Fruit fly (Drosophila melanogaster) whole organism, wandering third instar larva: ENCODE results near the gene AP-1-2beta.
A peak's percentile ranks its signal among the peaks of the same experiment; 100 is the strongest.

Experiments used
- Abd-B ChIP-seq: fragments of >200 bp; optimal IDR thresholded peaks from 2 replicates; lab custom pipeline; 2017; ENCODE audit warnings: missing biosample characterization, missing genetic modification characterization
- CG32264 ChIP-seq: fragments of 200-800 bp; sonication (Bioruptor generic); optimal IDR thresholded peaks from 2 replicates; lab custom pipeline; 2016; ENCODE audit warnings: missing biosample characterization, missing genetic modification characterization
- CG9705 ChIP-seq: fragments of 200-800 bp; sonication (Bioruptor generic); optimal IDR thresholded peaks from 2 replicates; lab custom pipeline; 2018; ENCODE audit warnings: missing biosample characterization, mild to moderate bottlenecking, missing genetic modification characterization
- CrebA ChIP-seq: fragments of 200-800 bp; sonication (Bioruptor generic); optimal IDR thresholded peaks from 2 replicates; lab custom pipeline; 2016; ENCODE audit warnings: missing biosample characterization, mild to moderate bottlenecking, missing genetic modification characterization, borderline replicate concordance
- Dif ChIP-seq: fragments of 200-275, 200-300 bp; sonication (Bioruptor generic); optimal IDR thresholded peaks from 2 replicates; lab custom pipeline; 2018; ENCODE audit warnings: missing biosample characterization, missing genetic modification characterization; ENCODE audit not compliant: partially characterized antibody
- GATAd ChIP-seq: sonication (Bioruptor generic); optimal IDR thresholded peaks from 2 replicates; lab custom pipeline; 2016; ENCODE audit warnings: missing biosample characterization, missing genetic modification characterization
- HLH106 ChIP-seq: fragments of 200-800 bp; optimal IDR thresholded peaks from 3 replicates; lab custom pipeline; 2019; ENCODE audit warnings: missing biosample characterization, mild to moderate bottlenecking, missing genetic modification characterization, moderate library complexity
- Hr78 ChIP-seq: fragments of >200 bp; optimal IDR thresholded peaks from 2 replicates; lab custom pipeline; 2017; ENCODE audit warnings: missing biosample characterization, missing genetic modification characterization
- Jra ChIP-seq: sonication (Bioruptor generic); optimal IDR thresholded peaks from 2 replicates; lab custom pipeline; 2016; ENCODE audit warnings: missing biosample characterization, missing genetic modification characterization
- Myc ChIP-seq: fragments of >200 bp; optimal IDR thresholded peaks from 2 replicates; lab custom pipeline; 2017
- N ChIP-seq: fragments of >200 bp; optimal IDR thresholded peaks from 2 replicates; lab custom pipeline; 2018; ENCODE audit warnings: missing biosample characterization, missing external identifiers, missing genetic modification characterization
- OdsH ChIP-seq: fragments of 200-800 bp; sonication (Bioruptor generic); optimal IDR thresholded peaks from 2 replicates; lab custom pipeline; 2016; ENCODE audit warnings: missing biosample characterization, mild to moderate bottlenecking, missing genetic modification characterization
- Rel ChIP-seq, 2 experiments: fragments of 200-800 bp; sonication (Bioruptor generic) in 1 of 2; optimal IDR thresholded peaks; 2 replicates in 1 of 2; 3 replicates in 1 of 2; lab custom pipeline; 2016 to 2019; ENCODE audit warnings: mild to moderate bottlenecking in 2 of 2, missing biosample characterization in 2 of 2, missing genetic modification characterization in 2 of 2, moderate library complexity in 1 of 2
- Sp1 ChIP-seq: fragments of 200-800 bp; sonication (Bioruptor generic); optimal IDR thresholded peaks from 3 replicates; lab custom pipeline; 2019; ENCODE audit warnings: missing biosample characterization, mild to moderate bottlenecking, missing genetic modification characterization, moderate library complexity
- br ChIP-seq: fragments of 200-800 bp; sonication (Bioruptor generic); optimal IDR thresholded peaks from 2 replicates; lab custom pipeline; 2016; ENCODE audit warnings: missing biosample characterization, missing genetic modification characterization
- brk ChIP-seq: fragments of 200-800 bp; sonication (Bioruptor generic); optimal IDR thresholded peaks from 2 replicates; lab custom pipeline; 2016; ENCODE audit warnings: missing biosample characterization, mild to moderate bottlenecking, missing genetic modification characterization
- dl ChIP-seq, 2 experiments: fragments of 175-275, 200-275 bp in 1 of 2; fragments of 200-275 bp in 1 of 2; sonication (Bioruptor generic); optimal IDR thresholded peaks; lab custom pipeline; 2018; ENCODE audit warnings: mild to moderate bottlenecking in 2 of 2, missing biosample characterization in 2 of 2, missing genetic modification characterization in 2 of 2, moderate library complexity in 2 of 2; ENCODE audit not compliant: partially characterized antibody in 2 of 2, insufficient read depth in 1 of 2
- dmrt93B ChIP-seq: fragments of 200-800 bp; sonication (Bioruptor generic); optimal IDR thresholded peaks from 2 replicates; lab custom pipeline; 2018; ENCODE audit warnings: missing biosample characterization, mild to moderate bottlenecking, missing genetic modification characterization
- dsf ChIP-seq: sonication (Bioruptor generic); optimal IDR thresholded peaks from 2 replicates; lab custom pipeline; 2016; ENCODE audit warnings: missing biosample characterization, missing genetic modification characterization, borderline replicate concordance
- ey ChIP-seq: fragments of 200-800 bp; sonication (Bioruptor generic); optimal IDR thresholded peaks from 2 replicates; lab custom pipeline; 2016; ENCODE audit warnings: missing biosample characterization, missing genetic modification characterization
- foxo ChIP-seq, 2 experiments: fragments of 200-800 bp; sonication (Bioruptor generic); optimal IDR thresholded peaks; 2 replicates in 1 of 2; 3 replicates in 1 of 2; lab custom pipeline; 2016 to 2017; ENCODE audit warnings: missing biosample characterization in 2 of 2, missing genetic modification characterization in 2 of 2
- fru ChIP-seq: fragments of 200-800 bp; sonication (Bioruptor generic); optimal IDR thresholded peaks from 3 replicates; lab custom pipeline; 2016; ENCODE audit warnings: missing biosample characterization, mild to moderate bottlenecking, missing genetic modification characterization
- h ChIP-seq: fragments of 200-800 bp; sonication (Bioruptor generic); optimal IDR thresholded peaks from 3 replicates; lab custom pipeline; 2016; ENCODE audit warnings: missing biosample characterization, mild to moderate bottlenecking, missing genetic modification characterization
- jim ChIP-seq: fragments of 175-275, 200-325 bp; sonication (Bioruptor generic); optimal IDR thresholded peaks from 2 replicates; lab custom pipeline; 2016; ENCODE audit warnings: missing biosample characterization, mild to moderate bottlenecking, missing genetic modification characterization
- lola ChIP-seq: fragments of >200 bp; optimal IDR thresholded peaks from 2 replicates; lab custom pipeline; 2017; ENCODE audit warnings: missing biosample characterization, missing genetic modification characterization
- pan ChIP-seq: fragments of >200 bp; optimal IDR thresholded peaks from 2 replicates; lab custom pipeline; 2017
- psq ChIP-seq: fragments of 200-800 bp; sonication (Bioruptor generic); optimal IDR thresholded peaks from 3 replicates; lab custom pipeline; 2017; ENCODE audit warnings: missing biosample characterization, mild to moderate bottlenecking, missing genetic modification characterization, moderate library complexity
- rgr ChIP-seq: fragments of 200-800 bp; sonication (Bioruptor generic); optimal IDR thresholded peaks from 3 replicates; lab custom pipeline; 2016; ENCODE audit warnings: missing biosample characterization, mild to moderate bottlenecking, missing genetic modification characterization
- sage ChIP-seq: fragments of 200-800 bp; sonication (Bioruptor generic); optimal IDR thresholded peaks from 2 replicates; lab custom pipeline; 2016; ENCODE audit warnings: missing biosample characterization, mild to moderate bottlenecking, missing genetic modification characterization
- sv ChIP-seq: fragments of 200-800 bp; sonication (Bioruptor generic); optimal IDR thresholded peaks from 3 replicates; lab custom pipeline; 2016; ENCODE audit warnings: missing biosample characterization, missing genetic modification characterization
- tai ChIP-seq: sonication (Bioruptor generic); optimal IDR thresholded peaks from 2 replicates; lab custom pipeline; 2016; ENCODE audit warnings: missing biosample characterization, missing genetic modification characterization
- usp ChIP-seq: fragments of >200 bp; optimal IDR thresholded peaks from 2 replicates; lab custom pipeline; 2017; ENCODE audit warnings: missing biosample characterization, missing genetic modification characterization
- woc ChIP-seq: sonication (Bioruptor generic); optimal IDR thresholded peaks from 2 replicates; lab custom pipeline; 2016; ENCODE audit warnings: missing biosample characterization, mild to moderate bottlenecking, missing genetic modification characterization

The AP-1-2beta gene

DNA sequence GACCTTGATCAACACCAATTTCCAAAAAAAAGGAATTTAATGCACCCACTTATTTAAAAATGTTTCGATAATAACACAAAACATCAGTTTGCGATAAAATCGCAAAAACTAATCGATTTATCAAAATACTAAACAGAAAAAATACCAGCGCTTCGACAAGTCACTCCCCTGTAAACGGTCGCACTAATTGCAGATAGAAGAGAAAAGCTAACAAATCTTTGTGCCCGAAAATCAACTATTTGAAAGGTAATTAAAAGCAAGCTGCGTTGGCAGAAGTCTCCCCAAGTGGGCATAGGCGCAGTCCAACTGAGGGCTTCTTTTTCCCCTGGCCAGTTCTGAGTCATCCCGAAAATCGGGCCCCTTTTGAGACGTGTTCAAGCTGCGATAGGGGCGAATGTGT, at the start of gene AP-1-2beta:
Gene AP-1-2beta, plus strand, starts transcription at position 161 of the 400 bp plus-strand sequence.
- TF ChIP-seq dsf (GFP tag; lab: Kevin White, UChicago) (no peak), foxo (GFP tag; optimal IDR thresholded peaks at IDR 0.05; lab: Kevin White, UChicago) (no peak), CG9705 (GFP tag; lab: Kevin White, UChicago) (no peak), tai (GFP tag; lab: Kevin White, UChicago) (no peak), Rel (GFP tag; optimal IDR thresholded peaks at IDR 0.05; lab: Kevin White, UChicago) (no peak), Rel (tag; optimal IDR thresholded peaks at IDR 0.05; lab: Kevin White, UChicago) (no peak), rgr (GFP tag; lab: Kevin White, UChicago) (no peak), Sp1 (GFP tag; lab: Kevin White, UChicago) (no peak)
- TF ChIP-seq, all 38 proteins: peak for 0

DNA sequence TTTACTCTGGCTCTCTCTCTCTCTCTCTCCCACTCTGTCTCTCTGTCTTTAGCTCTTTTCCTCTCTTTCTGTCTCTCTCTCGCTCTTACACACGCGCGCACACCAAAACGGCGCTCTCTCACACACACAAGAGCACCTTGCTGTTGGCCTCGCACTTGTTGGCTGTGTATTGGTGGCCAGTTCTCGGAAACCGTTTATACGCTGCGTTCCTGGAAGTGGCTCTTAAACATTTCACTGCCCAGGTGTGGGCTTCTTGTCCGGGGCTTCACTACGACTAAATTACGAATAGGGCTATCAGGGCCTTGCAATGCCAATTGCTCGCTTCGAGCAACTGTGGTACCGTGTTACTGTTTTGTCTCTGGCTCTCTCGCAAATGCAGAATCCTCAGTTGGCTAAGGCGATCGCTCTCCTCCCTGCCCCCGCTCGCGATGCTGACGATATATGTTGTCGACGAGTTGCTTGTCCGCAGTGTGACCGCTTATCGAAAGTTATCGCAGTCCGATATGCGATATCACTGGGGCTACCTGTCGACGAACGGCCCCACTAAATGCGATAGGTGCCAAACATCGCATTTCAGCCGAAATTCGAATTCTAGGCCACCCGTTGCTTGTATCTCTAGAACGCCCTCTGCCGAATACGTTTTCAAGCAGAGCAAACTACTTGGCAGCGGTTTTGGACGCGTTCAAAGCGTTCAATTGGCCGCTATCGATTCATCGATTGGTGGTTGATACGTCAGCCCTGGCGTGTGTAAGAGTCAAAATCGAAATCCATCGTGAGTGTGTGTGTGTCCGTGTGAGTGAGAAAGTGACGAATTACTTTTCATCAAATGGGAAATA, 47.5 kb upstream of the AP-1-2beta start, which contains the start of the genes dome and Ubqn:
Gene dome, minus strand, starts transcription at position 479 of the 836 bp plus-strand sequence.
Gene Ubqn, plus strand, starts transcription at position 769 of the 836 bp plus-strand sequence.
- TF ChIP-seq Rel (GFP tag; optimal IDR thresholded peaks at IDR 0.05; lab: Kevin White, UChicago) (no peak), Rel (tag; optimal IDR thresholded peaks at IDR 0.05; lab: Kevin White, UChicago) (peak; percentile 4), br (peak; percentile 8), usp (GFP tag; lab: Kevin White, UChicago) (no peak), sv (GFP tag; lab: Kevin White, UChicago) (no peak), HLH106 (tag; lab: Kevin White, UChicago) (peak; percentile 16), woc (peak; percentile 1), CG9705 (GFP tag; lab: Kevin White, UChicago) (peak; percentile 23), h (GFP tag; lab: Kevin White, UChicago) (peak; percentile 29), dl (GFP tag; optimal IDR thresholded peaks at IDR 0.05; lab: Kevin White, UChicago; ENCODE audit: insufficient read depth in 1 of 2, partially characterized antibody in 2 of 2) (peak; percentile 86 to 97), CrebA (GFP tag; lab: Kevin White, UChicago) (no peak), Sp1 (GFP tag; lab: Kevin White, UChicago) (peak; percentile 27), dmrt93B (GFP tag; lab: Kevin White, UChicago) (no peak), sage (GFP tag; lab: Kevin White, UChicago) (no peak), Jra (GFP tag; lab: Kevin White, UChicago) (no peak), Dif (peak; percentile 96), foxo (GFP tag; optimal IDR thresholded peaks at IDR 0.05; lab: Kevin White, UChicago) (peak in 1 of 2 experiments; percentile 2), rgr (GFP tag; lab: Kevin White, UChicago) (peak; percentile 21), N (GFP tag; lab: Kevin White, UChicago) (peak; percentile 38), fru (peak; percentile 30)
- TF ChIP-seq, all 38 proteins: peak for 13

DNA sequence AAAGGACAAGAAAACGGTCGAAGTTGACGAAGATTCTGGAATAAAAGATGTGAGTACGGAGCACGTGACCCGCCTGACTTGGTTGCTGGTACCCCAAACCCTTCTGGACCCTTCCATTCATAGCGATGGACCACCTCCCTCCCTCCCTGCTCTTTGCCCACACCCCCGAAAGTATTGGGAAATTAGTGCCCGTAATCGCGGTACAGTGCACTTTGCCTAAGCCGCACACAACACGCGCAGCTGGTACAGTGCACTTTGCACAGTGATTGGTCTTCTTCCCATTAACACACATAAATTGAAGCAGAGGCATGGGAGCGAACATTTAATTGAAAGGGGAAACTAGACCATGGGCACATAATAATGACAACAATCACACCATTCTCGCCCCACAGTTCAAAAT, 46.8 kb upstream of the AP-1-2beta start:
- TF ChIP-seq pan (no peak), ey (no peak), Myc (lab: Kevin White, UChicago) (no peak), psq (no peak), rgr (GFP tag; lab: Kevin White, UChicago) (no peak), usp (GFP tag; lab: Kevin White, UChicago) (no peak), Sp1 (GFP tag; lab: Kevin White, UChicago) (no peak), fru (no peak), brk (GFP tag; lab: Kevin White, UChicago) (no peak)

DNA sequence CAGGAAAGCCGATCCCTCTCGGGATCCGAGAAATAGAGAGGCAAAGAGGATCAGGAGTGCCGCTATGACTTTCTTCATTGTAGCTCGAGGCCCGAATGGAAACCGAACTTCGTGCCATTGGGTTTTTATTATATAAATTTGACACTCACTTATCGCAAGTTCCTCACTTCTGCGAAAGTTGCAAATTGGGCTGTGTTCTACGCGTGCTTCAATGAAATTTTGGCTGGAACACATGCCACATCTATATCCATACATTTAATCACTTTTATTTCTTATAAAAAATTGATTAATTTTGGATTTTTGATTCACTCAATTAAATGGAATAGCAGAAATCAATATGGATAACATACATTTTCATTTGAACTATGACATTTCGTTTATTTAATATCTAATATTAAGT, 42.0 kb upstream of the AP-1-2beta start, which contains the start of gene CG14227:
Gene CG14227, minus strand, starts transcription at position 101 of the 400 bp plus-strand sequence.
- no peak for TF ChIP-seq h (GFP tag; lab: Kevin White, UChicago)

dm6 chrX:19690050-19690449, 40.8 kb upstream of the AP-1-2beta start:
- no peak for TF ChIP-seq ey
- TF ChIP-seq fru: no peak
- no peak for TF ChIP-seq CrebA (GFP tag; lab: Kevin White, UChicago)
- TF ChIP-seq CG32264 (GFP tag; lab: Kevin White, UChicago): no peak
- TF ChIP-seq Jra (GFP tag; lab: Kevin White, UChicago): no peak
- no peak for TF ChIP-seq N (GFP tag; lab: Kevin White, UChicago)
- no peak for TF ChIP-seq sage (GFP tag; lab: Kevin White, UChicago)
- TF ChIP-seq Abd-B (GFP tag; lab: Kevin White, UChicago): no peak
- TF ChIP-seq foxo (GFP tag; optimal IDR thresholded peaks at IDR 0.05; lab: Kevin White, UChicago): no peak
- TF ChIP-seq CG9705 (GFP tag; lab: Kevin White, UChicago): no peak
- TF ChIP-seq Hr78: no peak
- TF ChIP-seq OdsH (GFP tag; lab: Kevin White, UChicago): no peak
- no peak for TF ChIP-seq usp (GFP tag; lab: Kevin White, UChicago)
- TF ChIP-seq sv (GFP tag; lab: Kevin White, UChicago): no peak
- TF ChIP-seq lola (GFP tag; lab: Kevin White, UChicago): no peak
- TF ChIP-seq GATAd (GFP tag; lab: Kevin White, UChicago): no peak
- TF ChIP-seq Myc (lab: Kevin White, UChicago): no peak
- no peak for TF ChIP-seq jim (GFP tag; lab: Kevin White, UChicago)
- no peak for TF ChIP-seq Rel (GFP tag; optimal IDR thresholded peaks at IDR 0.05; lab: Kevin White, UChicago)
- no peak for TF ChIP-seq Rel (tag; optimal IDR thresholded peaks at IDR 0.05; lab: Kevin White, UChicago)
- TF ChIP-seq, all 38 proteins: peak for 0
